Worm (Caenorhabditis elegans): ENCODE data around the gene R02D5.8.

The R02D5.8 gene

DNA sequence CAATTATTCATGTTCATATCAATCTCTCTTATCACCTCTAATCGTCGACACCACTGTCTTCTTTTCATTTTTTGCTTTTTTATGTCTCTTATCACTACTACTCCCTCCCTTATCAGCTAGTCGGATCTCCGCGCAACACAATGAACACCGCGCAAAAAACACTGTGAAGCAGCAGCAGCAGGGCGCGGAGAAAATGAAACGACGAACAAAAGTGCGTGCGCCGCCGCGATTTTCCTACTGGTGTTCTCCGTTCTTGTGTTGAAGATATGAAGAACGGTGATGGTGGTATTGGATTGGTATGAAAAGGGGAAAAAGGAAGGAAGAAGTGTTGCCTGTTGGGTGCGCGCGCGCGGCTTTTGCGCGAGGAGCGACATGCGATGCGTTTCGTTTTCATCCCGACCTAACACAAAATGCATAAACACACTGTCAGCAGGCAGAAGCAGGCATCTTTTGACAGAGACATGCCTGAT is 13.4 kb downstream of the R02D5.8 start (continued):
- TF ChIP-seq dmd-6 (GFP tag; IDR thresholded peaks at IDR 0.05) (peak; percentile 75), daf-12 (tag; optimal IDR thresholded peaks at IDR 0.05) (no peak), nhr-11 (tag; optimal IDR thresholded peaks at IDR 0.05) (no peak), ceh-82 (tag; optimal IDR thresholded peaks at IDR 0.05) (no peak), zip-2 (tag; optimal IDR thresholded peaks at IDR 0.05) (no peak), nhr-6 (tag; optimal IDR thresholded peaks at IDR 0.05) (no peak), T20F7.1 (GFP tag; optimal IDR thresholded peaks at IDR 0.05) (no peak), nhr-77 (tag; optimal IDR thresholded peaks at IDR 0.05) (no peak), ama-1 (optimal IDR thresholded peaks at IDR 0.05) (no peak), nhr-25 (tag; optimal IDR thresholded peaks at IDR 0.05; ENCODE audit: borderline replicate concordance, insufficient read depth) (peak; percentile 4), skn-1 (tag; optimal IDR thresholded peaks at IDR 0.05) (no peak), mxl-2 (GFP tag; conservative IDR thresholded peaks at IDR 0.05) (no peak), gei-8 (GFP tag; optimal IDR thresholded peaks at IDR 0.05) (no peak), daf-16 (GFP tag; optimal IDR thresholded peaks at IDR 0.05) (no peak), daf-16 (tag; optimal IDR thresholded peaks at IDR 0.05) (no peak), saeg-2 (GFP tag; IDR thresholded peaks at IDR 0.05) (no peak), pqm-1 (tag; optimal IDR thresholded peaks at IDR 0.05) (peak; percentile 77), lin-39 (tag; optimal IDR thresholded peaks at IDR 0.05) (no peak), Y48G9A.11 (GFP tag; IDR thresholded peaks at IDR 0.05) (no peak), aly-2 (tag; optimal IDR thresholded peaks at IDR 0.05) (no peak), ceh-20 (GFP tag; IDR thresholded peaks at IDR 0.05) (no peak), dve-1 (tag; optimal IDR thresholded peaks at IDR 0.05; ENCODE audit: insufficient read depth) (peak; percentile 65), mdl-1 (tag; optimal IDR thresholded peaks at IDR 0.05) (peak; percentile 52 to 56), fkh-10 (GFP tag; optimal IDR thresholded peaks at IDR 0.05) (no peak), vab-7 (GFP tag; IDR thresholded peaks at IDR 0.05) (no peak), nhr-76 (tag; optimal IDR thresholded peaks at IDR 0.05) (no peak), F26F4.8 (GFP tag; conservative IDR thresholded peaks at IDR 0.05) (no peak), set-16 (GFP tag; IDR thresholded peaks at IDR 0.05) (peak; percentile 20; the same call in 1 of the 2 replicates), nhr-237 (tag; optimal IDR thresholded peaks at IDR 0.05) (no peak), lim-7 (GFP tag; IDR thresholded peaks at IDR 0.05) (no peak), Y5F2A.4 (GFP tag; optimal IDR thresholded peaks at IDR 0.05) (no peak), Y105C5A.15 (GFP tag; IDR thresholded peaks at IDR 0.05) (no peak), nhr-10 (tag; optimal IDR thresholded peaks at IDR 0.05) (no peak), jun-1 (tag; optimal IDR thresholded peaks at IDR 0.05) (no peak), hlh-11 (tag; optimal IDR thresholded peaks at IDR 0.05) (peak; percentile 86), nhr-28 (tag; optimal IDR thresholded peaks at IDR 0.05) (peak; percentile 84), zip-11 (GFP tag; IDR thresholded peaks at IDR 0.05) (no peak), lir-3 (tag; optimal IDR thresholded peaks at IDR 0.05) (no peak), cey-2 (tag; optimal IDR thresholded peaks at IDR 0.05; ENCODE audit: borderline replicate concordance, insufficient read depth) (peak; percentile 62), spr-3 (GFP tag; optimal IDR thresholded peaks at IDR 0.05) (no peak), hif-1 (tag; optimal IDR thresholded peaks at IDR 0.05) (no peak), ceh-32 (tag; optimal IDR thresholded peaks at IDR 0.05; ENCODE audit: poor library complexity) (no peak), aha-1 (tag) (peak; percentile 81), R02D3.7 (tag; optimal IDR thresholded peaks at IDR 0.05) (no peak), pha-4 (GFP tag; IDR thresholded peaks at IDR 0.05) (no peak), pha-4 (tag; optimal IDR thresholded peaks at IDR 0.05) (no peak), zfp-2 (tag; optimal IDR thresholded peaks at IDR 0.05) (no peak), ztf-11 (tag; optimal IDR thresholded peaks at IDR 0.05) (no peak), nhr-48 (tag; optimal IDR thresholded peaks at IDR 0.05) (peak; percentile 78), F10B5.3 (tag; optimal IDR thresholded peaks at IDR 0.05) (no peak), fos-1 (tag; optimal IDR thresholded peaks at IDR 0.05) (no peak), rbr-2 (tag; optimal IDR thresholded peaks at IDR 0.05) (peak; percentile 26), zfp-3 (GFP tag; conservative IDR thresholded peaks at IDR 0.05) (no peak)

Data from whole organism, L4 larva.